Worm (Caenorhabditis elegans) whole organism, L4 larva: Measurements from ENCODE around the gene ajm-1.
"Not testable (repeated sequence)": the region's sequence is repeated elsewhere in the genome, so short reads cannot be mapped to it uniquely, and the experiment has no call there.

Source experiments
- D1046.2 ChIP-seq: fragments of 200-800 bp; sonication (Bioruptor generic); IDR thresholded peaks from 2 replicates; pipeline ENCODE4 v1.3.6; 2022; ENCODE audit warnings: missing genetic modification characterization, missing compliant biosample characterization
- F10B5.3 ChIP-seq: sonication (generic microtip); optimal IDR thresholded peaks from 2 replicates; lab custom pipeline; 2016; ENCODE audit warnings: mild to moderate bottlenecking, missing genetic modification characterization, missing compliant biosample characterization
- F26F4.8 ChIP-seq: fragments of 200-800 bp; sonication (Bioruptor generic); conservative IDR thresholded peaks from 2 replicates; pipeline ENCODE4 v1.3.6; 2022; ENCODE audit warnings: missing genetic modification characterization, missing compliant biosample characterization
- F49E8.2 ChIP-seq: sonication (generic microtip); optimal IDR thresholded peaks from 2 replicates; lab custom pipeline; 2016; ENCODE audit warnings: missing compliant biosample characterization, mild to moderate bottlenecking, missing genetic modification characterization, borderline replicate concordance
- Y48G9A.11 ChIP-seq: fragments of 200-800 bp; sonication (Bioruptor generic); IDR thresholded peaks from 2 replicates; pipeline ENCODE4 v1.3.6; 2022; ENCODE audit warnings: missing genetic modification reagents, missing genetic modification characterization, missing compliant biosample characterization
- Y75B8A.6 ChIP-seq: fragments of 200-800 bp; sonication (Bioruptor generic); IDR thresholded peaks from 2 replicates; pipeline ENCODE4 v1.3.6; 2022; ENCODE audit warnings: missing genetic modification reagents, missing genetic modification characterization, missing compliant biosample characterization
- aha-1 ChIP-seq: fragments of 150-350 bp; peaks from one replicate; lab custom pipeline; 2014; ENCODE audit warnings: missing biosample characterization, missing genetic modification characterization
- arid-1 ChIP-seq: fragments of 200-800 bp; sonication (Bioruptor generic); conservative IDR thresholded peaks from 2 replicates; pipeline ENCODE4 v1.3.6; 2022; ENCODE audit warnings: missing genetic modification reagents, missing genetic modification characterization, missing compliant biosample characterization
- ceh-20 ChIP-seq: fragments of 200-800 bp; sonication (Bioruptor generic); IDR thresholded peaks from 2 replicates; pipeline ENCODE4 v1.3.6; 2022; ENCODE audit warnings: missing genetic modification reagents, missing genetic modification characterization, missing compliant biosample characterization
- ceh-44 ChIP-seq: fragments of 200-800 bp; sonication (Bioruptor generic); IDR thresholded peaks from 2 replicates; pipeline ENCODE4 v1.3.6; 2022; ENCODE audit warnings: missing genetic modification reagents, missing genetic modification characterization, missing compliant biosample characterization
- ctbp-1 ChIP-seq: fragments of 200-800 bp; sonication (Bioruptor generic); IDR thresholded peaks from 2 replicates; pipeline ENCODE4 v1.3.6; 2022; ENCODE audit warnings: missing genetic modification reagents, missing genetic modification characterization, missing compliant biosample characterization
- daf-16 ChIP-seq, 3 experiments: sonication (generic microtip); optimal IDR thresholded peaks; 2 replicates each; lab custom pipeline; 2016 to 2017; ENCODE audit warnings: missing genetic modification characterization in 3 of 3, missing genetic modification reagents in 3 of 3, mild to moderate bottlenecking in 2 of 3, missing compliant biosample characterization in 2 of 3, missing biosample characterization in 1 of 3, moderate library complexity in 1 of 3
- daf-19 ChIP-seq: fragments of 200-800 bp; sonication (Bioruptor generic); conservative IDR thresholded peaks from 2 replicates; pipeline ENCODE4 v1.3.6; 2022; ENCODE audit warnings: missing genetic modification characterization, missing compliant biosample characterization
- dmd-8 ChIP-seq: fragments of 200-800 bp; sonication (Bioruptor generic); IDR thresholded peaks from 2 replicates; pipeline ENCODE4 v1.3.6; 2022; ENCODE audit warnings: missing genetic modification characterization, missing compliant biosample characterization
- dpl-1 ChIP-seq: fragments of 150-350 bp; optimal IDR thresholded peaks from 2 replicates; lab custom pipeline; 2014; ENCODE audit warnings: missing biosample characterization, missing genetic modification reagents, missing genetic modification characterization
- duxl-1 ChIP-seq: sonication (generic microtip); optimal IDR thresholded peaks from 2 replicates; lab custom pipeline; 2016; ENCODE audit warnings: mild to moderate bottlenecking, missing genetic modification characterization, moderate library complexity, missing compliant biosample characterization; ENCODE audit not compliant: poor library complexity
- dve-1 ChIP-seq: sonication (generic microtip); optimal IDR thresholded peaks from 2 replicates; lab custom pipeline; 2017; ENCODE audit warnings: antibody characterized with exemption, mild to moderate bottlenecking, missing genetic modification characterization, missing compliant biosample characterization; ENCODE audit not compliant: insufficient read depth
- egl-43 ChIP-seq: fragments of 200-800 bp; sonication (Bioruptor generic); IDR thresholded peaks from 2 replicates; pipeline ENCODE4 v1.3.6; 2022; ENCODE audit warnings: missing genetic modification reagents, missing genetic modification characterization, missing compliant biosample characterization
- hlh-11 ChIP-seq: fragments of 200-800 bp; sonication (Bioruptor generic); optimal IDR thresholded peaks from 2 replicates; lab custom pipeline; 2018; ENCODE audit warnings: mild to moderate bottlenecking, missing genetic modification characterization, missing compliant biosample characterization
- hlh-30 ChIP-seq: sonication (generic microtip); optimal IDR thresholded peaks from 2 replicates; lab custom pipeline; 2017; ENCODE audit warnings: antibody characterized with exemption, mild to moderate bottlenecking, missing genetic modification characterization, missing compliant biosample characterization; ENCODE audit not compliant: insufficient read depth
- hmg-1.1 ChIP-seq: fragments of 200-800 bp; sonication (Bioruptor generic); IDR thresholded peaks from 2 replicates; pipeline ENCODE4 v1.3.6; 2022; ENCODE audit warnings: missing genetic modification reagents, missing genetic modification characterization, missing compliant biosample characterization
- lim-7 ChIP-seq: fragments of 200-800 bp; sonication (Bioruptor generic); IDR thresholded peaks from 2 replicates; pipeline ENCODE4 v1.3.6; 2022; ENCODE audit warnings: missing genetic modification characterization, missing compliant biosample characterization
- lin-1 ChIP-seq: fragments of 200-800 bp; sonication (Bioruptor generic); IDR thresholded peaks from 2 replicates; pipeline ENCODE4 v1.3.6; 2022; ENCODE audit warnings: missing genetic modification reagents, missing genetic modification characterization, missing compliant biosample characterization
- lin-29 ChIP-seq: fragments of 200-800 bp; sonication (Bioruptor generic); IDR thresholded peaks from 2 replicates; pipeline ENCODE4 v1.3.6; 2022; ENCODE audit warnings: missing genetic modification reagents, missing genetic modification characterization, missing compliant biosample characterization
- lin-38 ChIP-seq: fragments of 200-800 bp; sonication (Bioruptor generic); IDR thresholded peaks from 2 replicates; pipeline ENCODE4 v1.3.6; 2022; ENCODE audit warnings: missing genetic modification reagents, missing genetic modification characterization, missing compliant biosample characterization
- madf-5 ChIP-seq, 2 experiments: fragments of 200-800 bp; sonication (Bioruptor generic); IDR thresholded peaks; 2 replicates each; pipeline ENCODE4 v1.3.6; 2022; ENCODE audit warnings: missing compliant biosample characterization in 2 of 2, missing genetic modification characterization in 2 of 2
- madf-9 ChIP-seq: fragments of 200-800 bp; sonication (Bioruptor generic); conservative IDR thresholded peaks from 2 replicates; pipeline ENCODE4 v1.3.6; 2022; ENCODE audit warnings: missing genetic modification reagents, missing genetic modification characterization, missing compliant biosample characterization
- mep-1 ChIP-seq: fragments of 150-350 bp; sonication (generic microtip); optimal IDR thresholded peaks from 3 replicates; lab custom pipeline; 2014; ENCODE audit warnings: missing biosample characterization, missing genetic modification characterization
- mes-2 ChIP-seq: sonication (generic microtip); optimal IDR thresholded peaks from 2 replicates; lab custom pipeline; 2016; ENCODE audit warnings: missing genotype, mild to moderate bottlenecking, missing genetic modification characterization, missing compliant biosample characterization; ENCODE audit not compliant: poor library complexity, severe bottlenecking
- mxl-2 ChIP-seq: fragments of 200-800 bp; sonication (Bioruptor generic); conservative IDR thresholded peaks from 2 replicates; pipeline ENCODE4 v1.3.6; 2022; ENCODE audit warnings: missing genetic modification reagents, missing genetic modification characterization, missing compliant biosample characterization
- nhr-102 ChIP-seq: sonication (generic microtip); optimal IDR thresholded peaks from 2 replicates; lab custom pipeline; 2016; ENCODE audit warnings: mild to moderate bottlenecking, missing genetic modification characterization, moderate library complexity, missing compliant biosample characterization
- nhr-41 ChIP-seq: fragments of 200-800 bp; sonication (Bioruptor generic); IDR thresholded peaks from 2 replicates; pipeline ENCODE4 v1.3.6; 2022; ENCODE audit warnings: missing genetic modification reagents, missing genetic modification characterization, missing compliant biosample characterization
- nhr-42 ChIP-seq: fragments of 200-800 bp; sonication (Bioruptor generic); IDR thresholded peaks from 2 replicates; pipeline ENCODE4 v1.3.6; 2022; ENCODE audit warnings: missing genetic modification characterization, missing compliant biosample characterization
- pha-4 ChIP-seq, 2 experiments: fragments of 150-350 bp in 1 of 2; fragments of 200-800 bp in 1 of 2; sonication (Bioruptor generic) in 1 of 2; IDR thresholded peaks in 1 of 2; optimal IDR thresholded peaks in 1 of 2; 2 replicates each; pipeline versions ENCODE4 v1.3.6 to Lab custom; 2014 to 2022; ENCODE audit warnings: missing genetic modification characterization in 2 of 2, missing genetic modification reagents in 2 of 2, missing biosample characterization in 1 of 2, missing compliant biosample characterization in 1 of 2
- php-3 ChIP-seq: fragments of 200-800 bp; sonication (Bioruptor generic); IDR thresholded peaks from 2 replicates; pipeline ENCODE4 v1.3.6; 2022; ENCODE audit warnings: missing genetic modification reagents, missing genetic modification characterization, missing compliant biosample characterization
- set-16 ChIP-seq: fragments of 200-800 bp; sonication (Bioruptor generic); IDR thresholded peaks from 2 replicates; pipeline ENCODE4 v1.3.6; 2022; ENCODE audit warnings: missing genetic modification reagents, missing genetic modification characterization, missing compliant biosample characterization
- snpc-1.2 ChIP-seq: fragments of 200-800 bp; sonication (Bioruptor generic); IDR thresholded peaks from 2 replicates; pipeline ENCODE4 v1.3.6; 2022; ENCODE audit warnings: missing genetic modification reagents, missing genetic modification characterization, missing compliant biosample characterization
- vab-7 ChIP-seq: fragments of 200-800 bp; sonication (Bioruptor generic); IDR thresholded peaks from 2 replicates; pipeline ENCODE4 v1.3.6; 2022; ENCODE audit warnings: missing genetic modification reagents, missing genetic modification characterization, missing compliant biosample characterization
- ztf-7 ChIP-seq: fragments of 150-350 bp; optimal IDR thresholded peaks from 2 replicates; lab custom pipeline; 2014; ENCODE audit warnings: missing biosample characterization, missing genetic modification characterization

Gene ajm-1

DNA sequence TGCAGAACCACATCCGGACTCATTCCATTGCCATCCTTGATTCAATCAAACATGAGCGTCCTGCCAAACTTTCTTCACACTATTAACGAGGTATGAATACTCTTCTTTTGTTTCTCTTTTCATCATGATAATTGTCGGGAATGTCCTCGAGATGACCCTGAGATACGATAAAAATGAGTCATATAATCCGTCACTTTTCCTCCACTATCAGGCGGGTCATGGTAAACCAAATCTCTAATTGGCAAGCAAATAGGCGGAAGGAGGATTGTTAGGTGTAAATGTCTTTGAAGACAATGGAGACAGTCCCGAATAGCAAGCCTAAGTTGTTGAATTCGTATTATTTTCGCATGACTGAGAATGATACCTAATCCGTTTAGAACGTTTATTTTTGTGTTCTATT is 5.9 kb downstream of the ajm-1 start:
- TF ChIP-seq hmg-1.1 (GFP tag; lab: Robert Waterston, UW), result no peak
- no peak for TF ChIP-seq nhr-42 (GFP tag; lab: Robert Waterston, UW)
- no peak for TF ChIP-seq dve-1 (tag; lab: Kevin White, UChicago)

DNA sequence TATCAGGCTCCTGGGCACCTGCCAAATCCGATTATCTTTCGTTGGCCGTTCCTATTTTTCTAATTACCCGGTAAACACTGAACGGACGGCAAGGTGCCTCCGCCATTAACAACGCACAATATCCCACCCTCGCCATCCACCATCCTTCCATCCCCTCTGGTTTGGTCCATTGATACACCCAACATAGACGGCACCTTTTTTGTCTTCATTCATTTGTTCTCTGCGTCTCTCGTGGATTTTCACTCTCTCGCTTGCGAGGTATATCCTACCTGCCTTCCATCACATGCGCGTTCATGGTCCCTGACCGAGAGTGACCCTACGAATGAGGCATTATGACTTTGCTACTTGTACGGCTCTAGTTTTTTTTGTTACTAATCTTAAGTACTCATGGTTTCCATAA is 6.8 kb downstream of the ajm-1 start:
- TF ChIP-seq Y48G9A.11 (GFP tag; lab: Robert Waterston, UW) (no peak), aha-1 (tag; lab: Kevin White, UChicago) (peak; percentile 96)

DNA sequence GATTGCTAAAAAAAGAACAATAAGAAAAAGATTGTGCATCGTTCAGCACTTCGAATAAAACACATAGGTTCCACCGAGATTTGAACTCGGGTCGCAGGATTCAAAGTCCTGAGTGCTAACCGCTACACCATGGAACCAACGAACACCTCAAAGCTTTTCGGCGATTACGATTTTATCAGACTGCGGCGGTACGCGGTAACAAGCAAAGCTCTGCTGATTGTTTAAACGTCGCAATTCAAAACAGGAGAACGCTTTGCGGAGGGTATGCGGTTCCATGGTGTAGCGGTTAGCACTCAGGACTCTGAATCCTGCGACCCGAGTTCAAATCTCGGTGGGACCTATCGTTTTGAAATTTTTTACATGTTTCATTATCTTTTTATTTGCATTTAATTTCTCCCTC is 7.8 kb downstream of the ajm-1 start:
- TF ChIP-seq F26F4.8 (GFP tag; lab: Robert Waterston, UW) (peak; percentile 62; the same call in 1 of the 2 replicates), lin-38 (peak; percentile 50), php-3 (GFP tag; lab: Robert Waterston, UW) (peak; percentile 22; the same call in 1 of the 2 replicates), lim-7 (GFP tag; lab: Robert Waterston, UW) (peak; percentile 82), ceh-44 (peak; percentile 67), pha-4 (GFP tag; IDR thresholded peaks at IDR 0.05; lab: Robert Waterston, UW) (peak; percentile 69), ctbp-1 (GFP tag; lab: Robert Waterston, UW) (peak; percentile 64), dpl-1 (GFP tag; lab: Kevin White, UChicago) (peak; percentile 18), duxl-1 (tag; lab: Kevin White, UChicago) (peak; percentile 63), ztf-7 (peak; percentile 43), set-16 (GFP tag; lab: Robert Waterston, UW) (0 out of 2 replicates have a peak, but pooled peaks have one; percentile 11), lin-29 (peak; percentile 42; the same call in 1 of the 2 replicates), daf-19 (peak; percentile 75), daf-16 (GFP tag; optimal IDR thresholded peaks at IDR 0.05; lab: Kevin White, UChicago) (peak; percentile 14 to 33), daf-16 (tag; optimal IDR thresholded peaks at IDR 0.05; lab: Kevin White, UChicago) (peak; percentile 38), dmd-8 (GFP tag; lab: Robert Waterston, UW) (peak; percentile 6; the same call in 1 of the 2 replicates), hlh-30 (tag; lab: Kevin White, UChicago) (peak; percentile 33), madf-5 (GFP tag; IDR thresholded peaks at IDR 0.05; lab: Robert Waterston, UW) (0 out of 4 replicates have a peak, but pooled peaks of 1 of the 2 experiments have one; percentile 9), arid-1 (GFP tag; lab: Robert Waterston, UW) (peak; percentile 28; the same call in 1 of the 2 replicates), madf-9 (peak; percentile 58; the same call in 1 of the 2 replicates), nhr-41 (0 out of 2 replicates have a peak, but pooled peaks have one; percentile 58), ceh-20 (GFP tag; lab: Robert Waterston, UW) (0 out of 2 replicates have a peak, but pooled peaks have one; percentile 7), hmg-1.1 (GFP tag; lab: Robert Waterston, UW) (peak; percentile 33), hlh-11 (peak; percentile 17), F10B5.3 (tag; lab: Kevin White, UChicago) (peak; percentile 51), D1046.2 (GFP tag; lab: Robert Waterston, UW) (peak; percentile 56; the same call in 1 of the 2 replicates), mxl-2 (GFP tag; lab: Robert Waterston, UW) (0 out of 2 replicates have a peak, but pooled peaks have one; percentile 38), nhr-102 (tag; lab: Kevin White, UChicago) (peak; percentile 38), Y75B8A.6 (GFP tag; lab: Robert Waterston, UW) (0 out of 2 replicates have a peak, but pooled peaks have one; percentile 7), F49E8.2 (tag; lab: Kevin White, UChicago) (peak; percentile 36), mes-2 (tag; lab: Kevin White, UChicago) (peak; percentile 41), dve-1 (tag; lab: Kevin White, UChicago) (peak; percentile 5), egl-43 (GFP tag; lab: Robert Waterston, UW) (peak; percentile 88), vab-7 (GFP tag; lab: Robert Waterston, UW) (peak; percentile 72), mep-1 (tag; lab: Kevin White, UChicago) (peak; percentile 32), lin-1 (GFP tag; lab: Robert Waterston, UW) (peak; percentile 57; the same call in 1 of the 2 replicates), snpc-1.2 (peak; percentile 77)
- not testable (repeated sequence) for TF ChIP-seq pha-4 (tag; optimal IDR thresholded peaks at IDR 0.05; lab: Kevin White, UChicago)
